Fruit fly (Drosophila melanogaster) whole organism, embryonic: ENCODE measurements around the gene SNRPG.

Experiments
- Adf1 ChIP-seq: fragments of 200-800 bp; sonication (Bioruptor generic); IDR thresholded peaks from 2 replicates; pipeline ENCODE4 v1.3.6; 2022; ENCODE audit warnings: missing biosample characterization, missing genetic modification characterization
- CG10366 ChIP-seq: fragments of 200-800 bp; sonication (Bioruptor generic); IDR thresholded peaks from 2 replicates; pipeline ENCODE4 v1.3.6; 2022; ENCODE audit warnings: missing biosample characterization, missing genetic modification characterization
- CG1602 ChIP-seq: fragments of 200-800 bp; sonication (Bioruptor generic); optimal IDR thresholded peaks from 3 replicates; lab custom pipeline; 2016; ENCODE audit warnings: missing biosample characterization, missing genetic modification characterization
- CG16813 ChIP-seq: fragments of 200-800 bp; sonication (Bioruptor generic); IDR thresholded peaks from 3 replicates; pipeline ENCODE4 v1.3.6; 2022; ENCODE audit warnings: missing biosample characterization, missing genetic modification characterization; ENCODE audit not compliant: partially characterized antibody
- CG16815 ChIP-seq: fragments of 200-800 bp; sonication (Bioruptor generic); optimal IDR thresholded peaks from 3 replicates; lab custom pipeline; 2017; ENCODE audit warnings: missing biosample characterization, mild to moderate bottlenecking, missing genetic modification characterization
- CG17385 ChIP-seq: fragments of 200-800 bp; sonication (Bioruptor generic); optimal IDR thresholded peaks from 3 replicates; lab custom pipeline; 2018; ENCODE audit warnings: missing biosample characterization, mild to moderate bottlenecking, missing genetic modification characterization
- CG17612 ChIP-seq: fragments of 200-800 bp; sonication (Bioruptor generic); IDR thresholded peaks from 2 replicates; pipeline ENCODE4 v1.3.6; 2022; ENCODE audit warnings: missing biosample characterization, missing genetic modification characterization
- CG2129 ChIP-seq: fragments of 200-800 bp; sonication (Bioruptor generic); IDR thresholded peaks from 2 replicates; pipeline ENCODE4 v1.3.6; 2022; ENCODE audit warnings: missing biosample characterization, missing genetic modification characterization; ENCODE audit not compliant: partially characterized antibody
- CG34224 ChIP-seq: fragments of 200-800 bp; sonication (Bioruptor generic); IDR thresholded peaks from 3 replicates; pipeline ENCODE4 v1.3.6; 2022; ENCODE audit warnings: missing biosample characterization, missing genetic modification characterization; ENCODE audit not compliant: partially characterized antibody
- CG34422 ChIP-seq: fragments of 200-800 bp; sonication (Bioruptor generic); IDR thresholded peaks from 3 replicates; pipeline ENCODE4 v1.3.6; 2022; ENCODE audit warnings: missing biosample characterization, missing genetic modification characterization
- CG3995 ChIP-seq: fragments of 200-800 bp; sonication (Bioruptor generic); optimal IDR thresholded peaks from 3 replicates; lab custom pipeline; 2016; ENCODE audit warnings: missing biosample characterization, missing genetic modification characterization
- CG5245 ChIP-seq: fragments of 200-800 bp; sonication (Bioruptor generic); optimal IDR thresholded peaks from 3 replicates; lab custom pipeline; 2016; ENCODE audit warnings: missing biosample characterization, missing genetic modification characterization
- CG6175 ChIP-seq: fragments of 200-800 bp; sonication (Bioruptor generic); IDR thresholded peaks from 3 replicates; pipeline ENCODE4 v1.3.6; 2022; ENCODE audit warnings: missing biosample characterization, missing genetic modification characterization
- CG8290 ChIP-seq, 3 experiments: fragments of 200-800 bp; sonication (Bioruptor generic); optimal IDR thresholded peaks; 2 replicates each; lab custom pipeline; 2016 to 2019; ENCODE audit warnings: missing biosample characterization in 3 of 3, missing genetic modification characterization in 3 of 3, mild to moderate bottlenecking in 2 of 3, moderate library complexity in 1 of 3
- CG8359 ChIP-seq: fragments of 200-800 bp; sonication (Bioruptor generic); optimal IDR thresholded peaks from 2 replicates; lab custom pipeline; 2017; ENCODE audit warnings: missing biosample characterization, mild to moderate bottlenecking, missing genetic modification characterization, borderline replicate concordance
- CG8924 ChIP-seq: fragments of 200-800 bp; optimal IDR thresholded peaks from 3 replicates; lab custom pipeline; 2019; ENCODE audit warnings: missing biosample characterization, mild to moderate bottlenecking, missing genetic modification characterization, moderate library complexity
- CG9215 ChIP-seq: fragments of 200-800 bp; sonication (Bioruptor generic); IDR thresholded peaks from 2 replicates; pipeline ENCODE4 v1.3.6; 2022; ENCODE audit warnings: missing biosample characterization, missing genetic modification characterization
- Deaf1 ChIP-seq: fragments of 200-800 bp; optimal IDR thresholded peaks from 3 replicates; lab custom pipeline; 2019; ENCODE audit warnings: missing biosample characterization, mild to moderate bottlenecking, missing genetic modification characterization, moderate library complexity
- ERR ChIP-seq: fragments of 200-800 bp; sonication (Bioruptor generic); optimal IDR thresholded peaks from 2 replicates; lab custom pipeline; 2016; ENCODE audit warnings: missing biosample characterization, missing genetic modification characterization
- HLH4C ChIP-seq: fragments of 200-800 bp; sonication (Bioruptor generic); IDR thresholded peaks from 3 replicates; pipeline ENCODE4 v1.3.6; 2022; ENCODE audit warnings: missing biosample characterization, missing genetic modification characterization; ENCODE audit not compliant: partially characterized antibody
- HLH54F ChIP-seq: fragments of 200-800 bp; sonication (Bioruptor generic); optimal IDR thresholded peaks from 3 replicates; lab custom pipeline; 2016; ENCODE audit warnings: missing biosample characterization, missing genetic modification characterization
- Hmr ChIP-seq: fragments of 200-800 bp; sonication (Bioruptor generic); optimal IDR thresholded peaks from 3 replicates; lab custom pipeline; 2017; ENCODE audit warnings: mild to moderate bottlenecking, missing biosample characterization, missing genetic modification reagents, missing genetic modification characterization
- Hmx ChIP-seq: fragments of 200-800 bp; sonication (Bioruptor generic); optimal IDR thresholded peaks from 2 replicates; lab custom pipeline; 2016; ENCODE audit warnings: missing biosample characterization, missing genetic modification characterization
- Jarid2 ChIP-seq: fragments of 200-800 bp; sonication (Bioruptor generic); optimal IDR thresholded peaks from 3 replicates; lab custom pipeline; 2017; ENCODE audit warnings: mild to moderate bottlenecking, missing biosample characterization, missing genetic modification reagents, missing genetic modification characterization
- NFAT ChIP-seq: fragments of 200-800 bp; sonication (Bioruptor generic); IDR thresholded peaks from 2 replicates; pipeline ENCODE4 v1.3.6; 2022; ENCODE audit warnings: missing biosample characterization, missing genetic modification characterization
- Opbp ChIP-seq: fragments of 200-800 bp; sonication (Bioruptor generic); IDR thresholded peaks from 3 replicates; pipeline ENCODE4 v1.3.6; 2022; ENCODE audit warnings: missing biosample characterization, missing genetic modification characterization; ENCODE audit not compliant: partially characterized antibody
- Sry-δ ChIP-seq: fragments of 200-800 bp; sonication (Bioruptor generic); optimal IDR thresholded peaks from 2 replicates; lab custom pipeline; 2016; ENCODE audit warnings: missing biosample characterization, missing genetic modification characterization
- ato ChIP-seq: fragments of 200-800 bp; sonication (Bioruptor generic); IDR thresholded peaks from 2 replicates; pipeline ENCODE4 v1.3.6; 2022; ENCODE audit warnings: missing biosample characterization, missing genetic modification characterization; ENCODE audit not compliant: partially characterized antibody
- dm ChIP-seq: fragments of 200-800 bp; sonication (Bioruptor generic); optimal IDR thresholded peaks from 3 replicates; lab custom pipeline; 2016; ENCODE audit warnings: missing biosample characterization, missing genetic modification characterization
- hb ChIP-seq: fragments of 200-800 bp; sonication (Bioruptor generic); IDR thresholded peaks from 3 replicates; pipeline ENCODE4 v1.3.6; 2022; ENCODE audit warnings: missing biosample characterization, missing genetic modification characterization; ENCODE audit not compliant: partially characterized antibody
- inv ChIP-seq: fragments of 200-800 bp; sonication (Bioruptor generic); IDR thresholded peaks from 2 replicates; pipeline ENCODE4 v1.3.6; 2022; ENCODE audit warnings: missing biosample characterization, missing genetic modification characterization; ENCODE audit not compliant: partially characterized antibody
- jumu ChIP-seq: fragments of 200-800 bp; sonication (Bioruptor generic); optimal IDR thresholded peaks from 3 replicates; lab custom pipeline; 2016; ENCODE audit warnings: missing biosample characterization, missing genetic modification characterization
- kay ChIP-seq: fragments of 200-800 bp; sonication (Bioruptor generic); optimal IDR thresholded peaks from 2 replicates; lab custom pipeline; 2016; ENCODE audit warnings: missing biosample characterization, missing genetic modification characterization
- lola ChIP-seq, 3 experiments: fragments of >200 bp in 2 of 3; fragments of 200-800 bp in 1 of 3; sonication (Bioruptor generic) in 1 of 3; optimal IDR thresholded peaks; 2 replicates each; lab custom pipeline; 2017 to 2019; ENCODE audit warnings: missing biosample characterization in 3 of 3, missing genetic modification characterization in 3 of 3, mild to moderate bottlenecking in 1 of 3, moderate library complexity in 1 of 3
- nerfin-2 ChIP-seq: fragments of 200-800 bp; sonication (Bioruptor generic); IDR thresholded peaks from 2 replicates; pipeline ENCODE4 v1.3.6; 2022; ENCODE audit warnings: missing biosample characterization, missing genetic modification characterization; ENCODE audit not compliant: partially characterized antibody
- p53 ChIP-seq: fragments of 200-800 bp; sonication (Bioruptor generic); optimal IDR thresholded peaks from 2 replicates; lab custom pipeline; 2016; ENCODE audit warnings: missing biosample characterization, missing genetic modification characterization
- phol ChIP-seq: fragments of 200-800 bp; sonication (Bioruptor generic); optimal IDR thresholded peaks from 3 replicates; lab custom pipeline; 2018; ENCODE audit warnings: missing biosample characterization, mild to moderate bottlenecking, missing genetic modification characterization, moderate library complexity
- sc ChIP-seq, 3 experiments: fragments of >200 bp in 2 of 3; fragments of 200-800 bp in 1 of 3; sonication (Bioruptor generic) in 1 of 3; optimal IDR thresholded peaks; 2 replicates in 2 of 3; 3 replicates in 1 of 3; lab custom pipeline; 2017; ENCODE audit warnings: mild to moderate bottlenecking in 1 of 3, missing biosample characterization in 1 of 3, missing genetic modification characterization in 1 of 3, missing genetic modification reagents in 1 of 3
- sd ChIP-seq: fragments of 200-800 bp; sonication (Bioruptor generic); optimal IDR thresholded peaks from 3 replicates; lab custom pipeline; 2018; ENCODE audit warnings: missing biosample characterization, mild to moderate bottlenecking, missing genetic modification characterization, moderate library complexity
- sim ChIP-seq: fragments of 200-800 bp; sonication (Bioruptor generic); IDR thresholded peaks from 2 replicates; pipeline ENCODE4 v1.3.6; 2022; ENCODE audit warnings: missing biosample characterization, missing genetic modification characterization
- slp2 ChIP-seq: fragments of 200-800 bp; sonication (Bioruptor generic); optimal IDR thresholded peaks from 2 replicates; lab custom pipeline; 2016; ENCODE audit warnings: missing biosample characterization, missing genetic modification characterization
- stc ChIP-seq: fragments of 200-800 bp; sonication (Bioruptor generic); IDR thresholded peaks from 2 replicates; pipeline ENCODE4 v1.3.6; 2022; ENCODE audit warnings: missing biosample characterization, missing genetic modification characterization
- tgo ChIP-seq: fragments of 200-800 bp; sonication (Bioruptor generic); IDR thresholded peaks from 3 replicates; pipeline ENCODE4 v1.3.6; 2022; ENCODE audit warnings: missing biosample characterization, missing genetic modification characterization
- tup ChIP-seq: fragments of 200-800 bp; sonication (Bioruptor generic); optimal IDR thresholded peaks from 2 replicates; lab custom pipeline; 2016; ENCODE audit warnings: missing biosample characterization, mild to moderate bottlenecking, missing genetic modification characterization, moderate library complexity
- unc-4 ChIP-seq: fragments of 200-800 bp; sonication (Bioruptor generic); IDR thresholded peaks from 2 replicates; pipeline ENCODE4 v1.3.6; 2022; ENCODE audit warnings: missing biosample characterization, missing genetic modification characterization; ENCODE audit not compliant: partially characterized antibody
- wek ChIP-seq: fragments of 200-800 bp; sonication (Bioruptor generic); optimal IDR thresholded peaks from 3 replicates; lab custom pipeline; 2018; ENCODE audit warnings: missing biosample characterization, mild to moderate bottlenecking, missing genetic modification characterization, moderate library complexity
- zen2 ChIP-seq: fragments of 200-800 bp; sonication (Bioruptor generic); IDR thresholded peaks from 3 replicates; pipeline ENCODE4 v1.3.6; 2022; ENCODE audit warnings: missing biosample characterization, missing genetic modification characterization; ENCODE audit not compliant: partially characterized antibody

The SNRPG gene

dm6 chrX:16598978-16599664 is 41.1 kb downstream of the SNRPG start, which contains the start of the genes CG9784 and Nup153 (continued):
- TF ChIP-seq CG8359 (GFP tag; lab: Kevin White, UChicago) (no peak), jumu (GFP tag; lab: Kevin White, UChicago) (no peak), tgo (no peak), CG34422 (no peak), unc-4 (GFP tag; lab: Robert Waterston, UW) (peak; percentile 84), ato (GFP tag; lab: Robert Waterston, UW) (peak; percentile 93), nerfin-2 (GFP tag; lab: Robert Waterston, UW) (peak; percentile 92), wek (no peak), ERR (GFP tag; lab: Kevin White, UChicago) (no peak), zen2 (GFP tag; lab: Robert Waterston, UW) (peak; percentile 94), p53 (no peak), tup (GFP tag; lab: Kevin White, UChicago) (no peak), Hmx (GFP tag; lab: Kevin White, UChicago) (no peak), Hmr (GFP tag; lab: Kevin White, UChicago) (no peak), Deaf1 (tag; lab: Kevin White, UChicago) (no peak), CG8924 (tag; lab: Kevin White, UChicago) (peak; percentile 9), lola (GFP tag; optimal IDR thresholded peaks at IDR 0.05; lab: Kevin White, UChicago) (no peak), HLH54F (GFP tag; lab: Kevin White, UChicago) (no peak), CG16815 (GFP tag; lab: Kevin White, UChicago) (no peak), sim (GFP tag; lab: Robert Waterston, UW) (no peak), HLH4C (GFP tag; lab: Robert Waterston, UW) (peak; percentile 93), stc (no peak), phol (tag; lab: Kevin White, UChicago) (no peak), CG9215 (0 out of 2 replicates have a peak, but pooled peaks have one; percentile 30), inv (GFP tag; lab: Robert Waterston, UW) (peak; percentile 96), CG17385 (GFP tag; lab: Kevin White, UChicago) (peak; percentile 85), CG2129 (GFP tag; lab: Robert Waterston, UW) (peak; percentile 76), CG5245 (GFP tag; lab: Kevin White, UChicago) (no peak), NFAT (GFP tag; lab: Robert Waterston, UW) (peak; percentile 52; the same call in 1 of the 2 replicates), sc (optimal IDR thresholded peaks at IDR 0.05; lab: Kevin White, UChicago) (no peak), sc (GFP tag; optimal IDR thresholded peaks at IDR 0.05; lab: Kevin White, UChicago) (no peak), CG8290 (GFP tag; optimal IDR thresholded peaks at IDR 0.05; lab: Kevin White, UChicago) (no peak), CG8290 (tag; optimal IDR thresholded peaks at IDR 0.05; lab: Kevin White, UChicago) (no peak), sd (no peak), kay (no peak), Adf1 (GFP tag; lab: Robert Waterston, UW) (no peak; the same call in 1 of the 2 replicates), slp2 (GFP tag; lab: Kevin White, UChicago) (no peak), CG1602 (GFP tag; lab: Kevin White, UChicago) (no peak), CG17612 (GFP tag; lab: Robert Waterston, UW) (no peak), Jarid2 (GFP tag; lab: Kevin White, UChicago) (no peak), CG3995 (GFP tag; lab: Kevin White, UChicago) (no peak), hb (GFP tag; lab: Robert Waterston, UW) (peak; percentile 96), dm (peak; percentile 79), CG16813 (GFP tag; lab: Robert Waterston, UW) (peak; percentile 96), CG6175 (GFP tag; lab: Robert Waterston, UW) (no peak), CG34224 (GFP tag; lab: Robert Waterston, UW) (peak; percentile 88), Sry-δ (GFP tag; lab: Kevin White, UChicago) (peak; percentile 84), Opbp (peak; percentile 95), CG10366 (no peak)
